Worm (Caenorhabditis elegans) whole organism, L1 larva: Measurements from ENCODE around the gene F44A2.7.
"Not testable (repeated sequence)": the region's sequence is repeated elsewhere in the genome, so short reads cannot be mapped to it uniquely, and the experiment has no call there.

Experiments
- elt-3 ChIP-seq, 6 experiments: fragments of 150-350 bp in 1 of 6; sonication (generic microtip); optimal IDR thresholded peaks; 2 replicates each; lab custom pipeline; 2017 to 2018; ENCODE audit warnings: missing biosample characterization in 6 of 6, missing genetic modification characterization in 6 of 6, inconsistent platforms in 1 of 6
- lsy-2 ChIP-seq, 2 experiments: fragments of 150-350 bp; optimal IDR thresholded peaks; 2 replicates each; lab custom pipeline; 2014; ENCODE audit warnings: missing biosample characterization in 2 of 2, missing genetic modification characterization in 2 of 2
- nhr-76 ChIP-seq: sonication (generic microtip); optimal IDR thresholded peaks from 2 replicates; lab custom pipeline; 2017; ENCODE audit warnings: missing biosample characterization, missing genetic modification characterization
- nhr-77 ChIP-seq: fragments of 150-350 bp; optimal IDR thresholded peaks from 2 replicates; lab custom pipeline; 2014; ENCODE audit warnings: missing biosample characterization, missing genetic modification characterization
- sox-4 ChIP-seq: sonication (generic microtip); optimal IDR thresholded peaks from 2 replicates; lab custom pipeline; 2016; ENCODE audit warnings: missing genetic modification characterization, missing compliant biosample characterization
- ztf-4 ChIP-seq: fragments of 150-350 bp; optimal IDR thresholded peaks from 2 replicates; lab custom pipeline; 2014; ENCODE audit warnings: missing biosample characterization, missing genetic modification characterization

ce11 chrV:9341814-9342213 lies 20.5 kb downstream of the F44A2.7 start:
- TF ChIP-seq nhr-76; sox-4 (tag; lab: Kevin White, UChicago); ztf-4 (tag; lab: Kevin White, UChicago); lsy-2 (tag; optimal IDR thresholded peaks at IDR 0.05; lab: Kevin White, UChicago); nhr-77 (tag; lab: Kevin White, UChicago); elt-3 (tag; optimal IDR thresholded peaks at IDR 0.05; lab: Kevin White, UChicago): not testable (repeated sequence)
